Worm (Caenorhabditis elegans) whole organism, L4 larva: Measurements from ENCODE around the gene R02F11.1.

ENCODE experiments used
- F44E2.7 ChIP-seq: fragments of 200-800 bp; sonication (Bioruptor generic); IDR thresholded peaks from 2 replicates; pipeline ENCODE4 v2.1.2; 2022; ENCODE audit warnings: missing genetic modification characterization, missing compliant biosample characterization
- F49E8.2 ChIP-seq: sonication (generic microtip); optimal IDR thresholded peaks from 2 replicates; lab custom pipeline; 2016; ENCODE audit warnings: missing compliant biosample characterization, mild to moderate bottlenecking, missing genetic modification characterization, borderline replicate concordance
- T20F7.1 ChIP-seq: fragments of 200-800 bp; sonication (Bioruptor generic); optimal IDR thresholded peaks from 2 replicates; lab custom pipeline; 2018; ENCODE audit warnings: mild to moderate bottlenecking, missing genetic modification characterization, missing compliant biosample characterization
- Y48G9A.11 ChIP-seq: fragments of 200-800 bp; sonication (Bioruptor generic); IDR thresholded peaks from 2 replicates; pipeline ENCODE4 v1.3.6; 2022; ENCODE audit warnings: missing genetic modification reagents, missing genetic modification characterization, missing compliant biosample characterization
- Y5F2A.4 ChIP-seq: fragments of 200-800 bp; sonication (Bioruptor generic); optimal IDR thresholded peaks from 2 replicates; lab custom pipeline; 2018; ENCODE audit warnings: mild to moderate bottlenecking, missing genetic modification characterization, missing compliant biosample characterization
- attf-4 ChIP-seq: sonication (generic microtip); optimal IDR thresholded peaks from 3 replicates; lab custom pipeline; 2017; ENCODE audit warnings: missing biosample characterization, missing genetic modification characterization
- ceh-32 ChIP-seq: sonication (generic microtip); optimal IDR thresholded peaks from 2 replicates; lab custom pipeline; 2016; ENCODE audit warnings: mild to moderate bottlenecking, missing genetic modification characterization, missing compliant biosample characterization; ENCODE audit not compliant: poor library complexity
- cey-2 ChIP-seq: sonication (generic microtip); optimal IDR thresholded peaks from 3 replicates; lab custom pipeline; 2017; ENCODE audit warnings: missing genetic modification characterization, mild to moderate bottlenecking, missing compliant biosample characterization, antibody characterized with exemption, borderline replicate concordance; ENCODE audit not compliant: insufficient read depth
- daf-19 ChIP-seq: fragments of 200-800 bp; sonication (Bioruptor generic); conservative IDR thresholded peaks from 2 replicates; pipeline ENCODE4 v1.3.6; 2022; ENCODE audit warnings: missing genetic modification characterization, missing compliant biosample characterization
- dmd-8 ChIP-seq: fragments of 200-800 bp; sonication (Bioruptor generic); IDR thresholded peaks from 2 replicates; pipeline ENCODE4 v1.3.6; 2022; ENCODE audit warnings: missing genetic modification characterization, missing compliant biosample characterization
- dmd-9 ChIP-seq: fragments of 200-800 bp; sonication (Bioruptor generic); IDR thresholded peaks from 2 replicates; pipeline ENCODE4 v1.3.6; 2022; ENCODE audit warnings: missing genetic modification reagents, missing genetic modification characterization, missing compliant biosample characterization
- duxl-1 ChIP-seq: sonication (generic microtip); optimal IDR thresholded peaks from 2 replicates; lab custom pipeline; 2016; ENCODE audit warnings: mild to moderate bottlenecking, missing genetic modification characterization, moderate library complexity, missing compliant biosample characterization; ENCODE audit not compliant: poor library complexity
- egl-27 ChIP-seq: sonication (generic microtip); optimal IDR thresholded peaks from 3 replicates; lab custom pipeline; 2017; ENCODE audit warnings: missing biosample characterization, missing genetic modification reagents, missing genetic modification characterization
- egl-43 ChIP-seq: fragments of 200-800 bp; sonication (Bioruptor generic); IDR thresholded peaks from 2 replicates; pipeline ENCODE4 v1.3.6; 2022; ENCODE audit warnings: missing genetic modification reagents, missing genetic modification characterization, missing compliant biosample characterization
- hlh-30 ChIP-seq: sonication (generic microtip); optimal IDR thresholded peaks from 2 replicates; lab custom pipeline; 2017; ENCODE audit warnings: antibody characterized with exemption, mild to moderate bottlenecking, missing genetic modification characterization, missing compliant biosample characterization; ENCODE audit not compliant: insufficient read depth
- hmg-1.1 ChIP-seq: fragments of 200-800 bp; sonication (Bioruptor generic); IDR thresholded peaks from 2 replicates; pipeline ENCODE4 v1.3.6; 2022; ENCODE audit warnings: missing genetic modification reagents, missing genetic modification characterization, missing compliant biosample characterization
- mdt-29 ChIP-seq: fragments of 200-800 bp; sonication (Bioruptor generic); IDR thresholded peaks from 2 replicates; pipeline ENCODE4 v1.3.6; 2022; ENCODE audit warnings: missing genetic modification reagents, missing genetic modification characterization, missing compliant biosample characterization
- mxl-3 ChIP-seq: fragments of 200-800 bp; sonication (Bioruptor generic); optimal IDR thresholded peaks from 2 replicates; lab custom pipeline; 2018; ENCODE audit warnings: mild to moderate bottlenecking, missing genetic modification characterization, missing compliant biosample characterization
- nhr-102 ChIP-seq: sonication (generic microtip); optimal IDR thresholded peaks from 2 replicates; lab custom pipeline; 2016; ENCODE audit warnings: mild to moderate bottlenecking, missing genetic modification characterization, moderate library complexity, missing compliant biosample characterization
- nhr-11 ChIP-seq: fragments of 150-350 bp; optimal IDR thresholded peaks from 2 replicates; lab custom pipeline; 2014; ENCODE audit warnings: missing biosample characterization, missing genetic modification characterization
- nhr-111 ChIP-seq: fragments of 200-800 bp; sonication (Bioruptor generic); optimal IDR thresholded peaks from 2 replicates; lab custom pipeline; 2018; ENCODE audit warnings: mild to moderate bottlenecking, missing genetic modification characterization, missing compliant biosample characterization
- nhr-237 ChIP-seq: sonication (generic microtip); optimal IDR thresholded peaks from 2 replicates; lab custom pipeline; 2017; ENCODE audit warnings: missing biosample characterization, missing genetic modification characterization
- nhr-25 ChIP-seq: sonication (generic microtip); optimal IDR thresholded peaks from 2 replicates; lab custom pipeline; 2017; ENCODE audit warnings: missing genetic modification characterization, mild to moderate bottlenecking, missing compliant biosample characterization, antibody characterized with exemption, moderate library complexity, borderline replicate concordance; ENCODE audit not compliant: insufficient read depth
- nhr-28 ChIP-seq: fragments of 150-350 bp; optimal IDR thresholded peaks from 2 replicates; lab custom pipeline; 2014; ENCODE audit warnings: missing biosample characterization, missing genetic modification characterization
- nhr-77 ChIP-seq: fragments of 150-350 bp; optimal IDR thresholded peaks from 2 replicates; lab custom pipeline; 2014; ENCODE audit warnings: missing biosample characterization, missing genetic modification characterization
- php-3 ChIP-seq: fragments of 200-800 bp; sonication (Bioruptor generic); IDR thresholded peaks from 2 replicates; pipeline ENCODE4 v1.3.6; 2022; ENCODE audit warnings: missing genetic modification reagents, missing genetic modification characterization, missing compliant biosample characterization
- pqm-1 ChIP-seq: sonication (generic microtip); optimal IDR thresholded peaks from 2 replicates; lab custom pipeline; 2017; ENCODE audit warnings: missing biosample characterization, missing genetic modification characterization
- saeg-2 ChIP-seq: fragments of 200-800 bp; sonication (Bioruptor generic); IDR thresholded peaks from 2 replicates; pipeline ENCODE4 v1.3.6; 2022; ENCODE audit warnings: missing genetic modification reagents, missing genetic modification characterization, missing compliant biosample characterization
- sdz-12 ChIP-seq: fragments of 200-800 bp; sonication (Bioruptor generic); optimal IDR thresholded peaks from 2 replicates; lab custom pipeline; 2018; ENCODE audit warnings: mild to moderate bottlenecking, missing genetic modification characterization, missing compliant biosample characterization
- set-16 ChIP-seq: fragments of 200-800 bp; sonication (Bioruptor generic); IDR thresholded peaks from 2 replicates; pipeline ENCODE4 v1.3.6; 2022; ENCODE audit warnings: missing genetic modification reagents, missing genetic modification characterization, missing compliant biosample characterization
- snpc-4 ChIP-seq: fragments of 150-350 bp; optimal IDR thresholded peaks from 2 replicates; lab custom pipeline; 2014; ENCODE audit warnings: missing biosample characterization, missing genetic modification characterization
- spr-1 ChIP-seq: sonication (generic microtip); optimal IDR thresholded peaks from 2 replicates; lab custom pipeline; 2016; ENCODE audit warnings: mild to moderate bottlenecking, missing genetic modification characterization, missing compliant biosample characterization
- tag-97 ChIP-seq: fragments of 200-800 bp; sonication (Bioruptor generic); IDR thresholded peaks from 2 replicates; pipeline ENCODE4 v1.3.6; 2022; ENCODE audit warnings: missing genetic modification characterization, missing compliant biosample characterization
- unc-62 ChIP-seq, 3 experiments: fragments of 150-350 bp in 1 of 3; sonication (generic microtip); optimal IDR thresholded peaks in 2 of 3; peaks in 1 of 3; 1 replicate in 1 of 3; 2 replicates in 2 of 3; lab custom pipeline; 2014 to 2017; ENCODE audit warnings: missing biosample characterization in 3 of 3, missing genetic modification characterization in 3 of 3, missing genetic modification reagents in 3 of 3, missing genotype in 1 of 3
- zag-1 ChIP-seq: fragments of 150-350 bp; optimal IDR thresholded peaks from 2 replicates; lab custom pipeline; 2014; ENCODE audit warnings: missing biosample characterization, missing genetic modification characterization
- zfp-2 ChIP-seq: sonication (generic microtip); optimal IDR thresholded peaks from 2 replicates; lab custom pipeline; 2016; ENCODE audit warnings: mild to moderate bottlenecking, missing genetic modification characterization, missing compliant biosample characterization
- zip-11 ChIP-seq: fragments of 200-800 bp; sonication (Bioruptor generic); IDR thresholded peaks from 2 replicates; pipeline ENCODE4 v1.3.6; 2022; ENCODE audit warnings: missing genetic modification characterization, missing compliant biosample characterization
- ztf-7 ChIP-seq: fragments of 150-350 bp; optimal IDR thresholded peaks from 2 replicates; lab custom pipeline; 2014; ENCODE audit warnings: missing biosample characterization, missing genetic modification characterization

R02F11.1 gene

ce11 chrV:4801943-4802342 is 1.0 kb downstream of the R02F11.1 start (continued):
- no peak for TF ChIP-seq duxl-1 (tag; lab: Kevin White, UChicago)
- no peak for TF ChIP-seq F49E8.2 (tag; lab: Kevin White, UChicago)
- TF ChIP-seq set-16 (GFP tag; lab: Robert Waterston, UW) = peak; percentile 67

DNA sequence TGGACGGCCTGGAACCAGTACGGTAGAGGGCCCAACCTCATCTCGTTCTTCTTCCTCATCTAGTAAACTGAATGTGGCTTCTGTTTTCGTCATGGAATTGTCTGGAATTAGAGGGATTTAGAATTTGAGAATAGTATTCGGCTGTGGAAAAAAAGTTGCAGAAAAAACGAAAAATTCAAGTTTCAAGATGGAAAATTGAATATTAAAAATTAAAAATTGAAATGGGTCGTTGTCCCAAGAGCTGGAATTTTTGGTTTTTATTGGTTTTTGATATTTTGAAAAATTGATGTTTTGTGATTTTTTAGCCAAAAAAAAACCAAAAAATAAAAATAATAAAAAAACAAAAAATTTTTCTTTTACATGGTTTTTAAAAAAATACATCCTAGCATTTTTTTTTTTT is 5.0 kb downstream of the R02F11.1 start, which contains the start of gene R02F11.3:
R02F11.3 (minus strand) TSS at position 101 of the 400 bp plus-strand sequence.
- TF ChIP-seq spr-1 (tag; lab: Kevin White, UChicago) (no peak), sdz-12 (no peak), ceh-32 (no peak), daf-19 (GFP tag; lab: Robert Waterston, UW) (no peak), nhr-111 (GFP tag; lab: Kevin White, UChicago) (no peak), zip-11 (no peak), cey-2 (tag; lab: Kevin White, UChicago) (no peak), ztf-7 (tag; lab: Kevin White, UChicago) (no peak), nhr-25 (tag; lab: Kevin White, UChicago) (no peak), Y48G9A.11 (GFP tag; lab: Robert Waterston, UW) (no peak), nhr-77 (tag; lab: Kevin White, UChicago) (no peak), tag-97 (GFP tag; lab: Robert Waterston, UW) (no peak), mdt-29 (GFP tag; lab: Robert Waterston, UW) (no peak), pqm-1 (tag; lab: Kevin White, UChicago) (no peak), snpc-4 (no peak), hlh-30 (tag; lab: Kevin White, UChicago) (no peak), duxl-1 (tag; lab: Kevin White, UChicago) (no peak), hmg-1.1 (GFP tag; lab: Robert Waterston, UW) (no peak), zfp-2 (tag; lab: Kevin White, UChicago) (no peak)

DNA sequence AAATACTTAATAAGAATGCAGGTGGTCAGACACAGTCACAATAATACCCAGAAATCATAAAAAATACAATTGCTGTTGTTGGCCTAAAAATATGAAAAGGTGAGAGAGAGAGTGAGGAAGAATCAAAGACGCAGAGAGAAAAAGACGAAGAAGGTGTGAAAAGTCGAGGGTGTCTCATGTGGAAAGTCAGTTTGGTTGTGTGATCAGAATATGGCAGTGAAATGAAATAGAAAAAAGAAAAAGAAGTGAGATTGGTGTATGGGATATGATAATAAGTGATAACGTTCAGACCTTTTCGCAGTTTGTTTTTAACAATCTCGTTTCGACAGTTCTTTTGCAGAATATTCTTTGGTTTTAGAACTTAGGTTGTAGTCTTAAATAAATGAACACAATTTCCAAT is 6.0 kb downstream of the R02F11.1 start:
- TF ChIP-seq nhr-28 (peak; percentile 67), php-3 (GFP tag; lab: Robert Waterston, UW) (no peak), hlh-30 (tag; lab: Kevin White, UChicago) (peak; percentile 50), attf-4 (no peak), mxl-3 (GFP tag; lab: Kevin White, UChicago) (peak; percentile 9), dmd-8 (no peak), nhr-102 (no peak), Y5F2A.4 (no peak), nhr-237 (no peak), egl-43 (GFP tag; lab: Robert Waterston, UW) (no peak), F44E2.7 (GFP tag; lab: Robert Waterston, UW) (no peak), dmd-9 (no peak), unc-62 (GFP tag; optimal IDR thresholded peaks at IDR 0.05 in 1 of 2; lab: Kevin White, UChicago) (no peak), unc-62 (tag; optimal IDR thresholded peaks at IDR 0.05; lab: Kevin White, UChicago) (no peak), nhr-11 (tag; lab: Kevin White, UChicago) (no peak), T20F7.1 (GFP tag; lab: Kevin White, UChicago) (no peak), zag-1 (tag; lab: Kevin White, UChicago) (no peak), saeg-2 (GFP tag; lab: Robert Waterston, UW) (no peak), egl-27 (tag; lab: Kevin White, UChicago) (no peak)
